Worm (Caenorhabditis elegans): ENCODE results near the gene nmur-2.

Gene nmur-2

ce11 chrII:121121-121520 lies 3.7 kb downstream of the nmur-2 start, which contains the start of gene K10B4.3:
Gene K10B4.3, minus strand, starts transcription at chrII:121221.
- TF ChIP-seq T22C8.4 (GFP tag; IDR thresholded peaks at IDR 0.05) (no peak), tab-1 (GFP tag; IDR thresholded peaks at IDR 0.05) (no peak), cog-1 (tag; optimal IDR thresholded peaks at IDR 0.05) (no peak), ref-1 (GFP tag; conservative IDR thresholded peaks at IDR 0.05) (no peak), flt-1 (GFP tag; IDR thresholded peaks at IDR 0.05) (no peak), klf-2 (GFP tag; conservative IDR thresholded peaks at IDR 0.05) (no peak), med-1 (GFP tag; optimal IDR thresholded peaks at IDR 0.05; ENCODE audit: insufficient read depth) (no peak), ztf-23 (GFP tag; IDR thresholded peaks at IDR 0.05) (no peak), ztf-29 (GFP tag; IDR thresholded peaks at IDR 0.05) (no peak)

- TF ChIP-seq med-1 (GFP tag; optimal IDR thresholded peaks at IDR 0.05; ENCODE audit: insufficient read depth) (no peak), klf-2 (GFP tag; conservative IDR thresholded peaks at IDR 0.05) (no peak), ztf-29 (GFP tag; IDR thresholded peaks at IDR 0.05) (no peak), tab-1 (GFP tag; IDR thresholded peaks at IDR 0.05) (no peak), flt-1 (GFP tag; IDR thresholded peaks at IDR 0.05) (no peak), cog-1 (tag; optimal IDR thresholded peaks at IDR 0.05) (no peak), ref-1 (GFP tag; conservative IDR thresholded peaks at IDR 0.05) (no peak), ztf-23 (GFP tag; IDR thresholded peaks at IDR 0.05) (no peak), T22C8.4 (GFP tag; IDR thresholded peaks at IDR 0.05) (no peak)
Measured at ce11 chrII:116916-117315, 7.9 kb downstream of the nmur-2 start, which contains the start of gene srt-54. Gene srt-54, plus strand, starts transcription at chrII:117216.

ce11 chrII:112231-112630 lies 12.6 kb downstream of the nmur-2 start:
- no peak for TF ChIP-seq cog-1 (tag; optimal IDR thresholded peaks at IDR 0.05)
- no peak for TF ChIP-seq flt-1 (GFP tag; IDR thresholded peaks at IDR 0.05)
- TF ChIP-seq T22C8.4 (GFP tag; IDR thresholded peaks at IDR 0.05) = no peak
- TF ChIP-seq ztf-23 (GFP tag; IDR thresholded peaks at IDR 0.05) = no peak
- no peak for TF ChIP-seq tab-1 (GFP tag; IDR thresholded peaks at IDR 0.05)
- no peak for TF ChIP-seq klf-2 (GFP tag; conservative IDR thresholded peaks at IDR 0.05)

ce11 chrII:111267-111666 lies 13.5 kb downstream of the nmur-2 start, which contains the start of gene C50D2.1:
Gene C50D2.1, plus strand, starts transcription at chrII:111567.
- TF ChIP-seq ztf-23 (GFP tag; IDR thresholded peaks at IDR 0.05) = no peak
- no peak for TF ChIP-seq klf-2 (GFP tag; conservative IDR thresholded peaks at IDR 0.05)

- TF ChIP-seq T22C8.4 (GFP tag; IDR thresholded peaks at IDR 0.05) (no peak), ref-1 (GFP tag; conservative IDR thresholded peaks at IDR 0.05) (no peak), ztf-23 (GFP tag; IDR thresholded peaks at IDR 0.05) (no peak), med-1 (GFP tag; optimal IDR thresholded peaks at IDR 0.05; ENCODE audit: insufficient read depth) (no peak), flt-1 (GFP tag; IDR thresholded peaks at IDR 0.05) (no peak), cog-1 (tag; optimal IDR thresholded peaks at IDR 0.05) (no peak), ztf-29 (GFP tag; IDR thresholded peaks at IDR 0.05) (no peak), klf-2 (GFP tag; conservative IDR thresholded peaks at IDR 0.05) (no peak), tab-1 (GFP tag; IDR thresholded peaks at IDR 0.05) (no peak)
Measured at ce11 chrII:108865-109264, 15.9 kb downstream of the nmur-2 start, which contains the start of gene C50D2.2. Gene C50D2.2, plus strand, starts transcription at chrII:109165.

ce11 chrII:107703-108102 lies 17.1 kb downstream of the nmur-2 start:
- TF ChIP-seq flt-1 (GFP tag; IDR thresholded peaks at IDR 0.05) (no peak), cog-1 (tag; optimal IDR thresholded peaks at IDR 0.05) (no peak), ztf-29 (GFP tag; IDR thresholded peaks at IDR 0.05) (no peak), T22C8.4 (GFP tag; IDR thresholded peaks at IDR 0.05) (no peak), med-1 (GFP tag; optimal IDR thresholded peaks at IDR 0.05; ENCODE audit: insufficient read depth) (no peak), ztf-23 (GFP tag; IDR thresholded peaks at IDR 0.05) (no peak), ref-1 (GFP tag; conservative IDR thresholded peaks at IDR 0.05) (no peak), tab-1 (GFP tag; IDR thresholded peaks at IDR 0.05) (no peak), klf-2 (GFP tag; conservative IDR thresholded peaks at IDR 0.05) (no peak)

- TF ChIP-seq flt-1 (GFP tag; IDR thresholded peaks at IDR 0.05) (no peak), klf-2 (GFP tag; conservative IDR thresholded peaks at IDR 0.05) (no peak), ztf-23 (GFP tag; IDR thresholded peaks at IDR 0.05) (no peak), ztf-29 (GFP tag; IDR thresholded peaks at IDR 0.05) (no peak), med-1 (GFP tag; optimal IDR thresholded peaks at IDR 0.05; ENCODE audit: insufficient read depth) (no peak), tab-1 (GFP tag; IDR thresholded peaks at IDR 0.05) (no peak), cog-1 (tag; optimal IDR thresholded peaks at IDR 0.05) (no peak), ref-1 (GFP tag; conservative IDR thresholded peaks at IDR 0.05) (no peak), T22C8.4 (GFP tag; IDR thresholded peaks at IDR 0.05) (no peak)
Measured at ce11 chrII:105889-106288, 18.9 kb downstream of the nmur-2 start, which contains the start of gene txt-1. Gene txt-1, plus strand, starts transcription at chrII:106189.

- no peak for TF ChIP-seq cog-1 (tag; optimal IDR thresholded peaks at IDR 0.05)
- TF ChIP-seq ztf-23 (GFP tag; IDR thresholded peaks at IDR 0.05) = no peak
- no peak for TF ChIP-seq ztf-29 (GFP tag; IDR thresholded peaks at IDR 0.05)
- TF ChIP-seq med-1 (GFP tag; optimal IDR thresholded peaks at IDR 0.05; ENCODE audit: insufficient read depth) = no peak
- TF ChIP-seq tab-1 (GFP tag; IDR thresholded peaks at IDR 0.05) = no peak
Measured at ce11 chrII:105327-105882, 19.4 kb downstream of the nmur-2 start.

- no peak for TF ChIP-seq flt-1 (GFP tag; IDR thresholded peaks at IDR 0.05)
- TF ChIP-seq T22C8.4 (GFP tag; IDR thresholded peaks at IDR 0.05) = no peak
- no peak for TF ChIP-seq ztf-29 (GFP tag; IDR thresholded peaks at IDR 0.05)
- TF ChIP-seq med-1 (GFP tag; optimal IDR thresholded peaks at IDR 0.05; ENCODE audit: insufficient read depth) = no peak
- no peak for TF ChIP-seq klf-2 (GFP tag; conservative IDR thresholded peaks at IDR 0.05)
- TF ChIP-seq ztf-23 (GFP tag; IDR thresholded peaks at IDR 0.05) = no peak
- no peak for TF ChIP-seq tab-1 (GFP tag; IDR thresholded peaks at IDR 0.05)
- TF ChIP-seq ref-1 (GFP tag; conservative IDR thresholded peaks at IDR 0.05) = no peak
- no peak for TF ChIP-seq cog-1 (tag; optimal IDR thresholded peaks at IDR 0.05)
Measured at ce11 chrII:104234-104633, 20.6 kb downstream of the nmur-2 start, which contains the start of gene col-68. Gene col-68, plus strand, starts transcription at chrII:104534.

ce11 chrII:101176-101575 lies 23.6 kb downstream of the nmur-2 start:
- TF ChIP-seq ztf-29 (GFP tag; IDR thresholded peaks at IDR 0.05) (no peak), ref-1 (GFP tag; conservative IDR thresholded peaks at IDR 0.05) (no peak)
